Worm (Caenorhabditis elegans) whole organism, late embryonic: Measurements from ENCODE around the gene F42A9.8.

Experiments
- C08G9.2 ChIP-seq: sonication (generic microtip); optimal IDR thresholded peaks from 2 replicates; lab custom pipeline; 2016; ENCODE audit warnings: mild to moderate bottlenecking, missing genetic modification characterization, moderate library complexity, missing compliant biosample characterization
- C38D4.7 ChIP-seq: fragments of 200-800 bp; sonication (Bioruptor generic); optimal IDR thresholded peaks from 2 replicates; lab custom pipeline; 2018; ENCODE audit warnings: mild to moderate bottlenecking, missing genetic modification characterization, moderate library complexity, missing compliant biosample characterization
- F13H6.1 ChIP-seq: sonication (generic microtip); optimal IDR thresholded peaks from 2 replicates; lab custom pipeline; 2016; ENCODE audit warnings: missing genetic modification characterization, missing compliant biosample characterization
- K02D7.2 ChIP-seq: sonication (generic microtip); optimal IDR thresholded peaks from 2 replicates; lab custom pipeline; 2017; ENCODE audit warnings: mild to moderate bottlenecking, missing genetic modification characterization, missing compliant biosample characterization
- K09A11.1 ChIP-seq: sonication (generic microtip); optimal IDR thresholded peaks from 2 replicates; lab custom pipeline; 2017; ENCODE audit warnings: antibody characterized with exemption, mild to moderate bottlenecking, missing genetic modification characterization, missing compliant biosample characterization; ENCODE audit not compliant: insufficient read depth
- Y22D7AL.16 ChIP-seq: sonication (generic microtip); optimal IDR thresholded peaks from 2 replicates; lab custom pipeline; 2016; ENCODE audit warnings: missing genetic modification characterization, missing compliant biosample characterization
- ahr-1 ChIP-seq: sonication (generic microtip); optimal IDR thresholded peaks from 2 replicates; lab custom pipeline; 2016; ENCODE audit warnings: missing genetic modification characterization, missing compliant biosample characterization
- ceh-14 ChIP-seq: sonication (generic microtip); optimal IDR thresholded peaks from 2 replicates; lab custom pipeline; 2016; ENCODE audit warnings: missing genotype, missing genetic modification characterization, missing compliant biosample characterization
- ceh-18 ChIP-seq: sonication (generic microtip); optimal IDR thresholded peaks from 2 replicates; lab custom pipeline; 2016; ENCODE audit warnings: missing genetic modification characterization, missing compliant biosample characterization
- ceh-19 ChIP-seq: fragments of 200-800 bp; sonication (Bioruptor generic); optimal IDR thresholded peaks from 2 replicates; lab custom pipeline; 2018; ENCODE audit warnings: mild to moderate bottlenecking, missing genetic modification characterization, missing compliant biosample characterization
- ceh-22 ChIP-seq: sonication (generic microtip); optimal IDR thresholded peaks from 2 replicates; lab custom pipeline; 2017; ENCODE audit warnings: missing biosample characterization, missing genetic modification characterization
- ceh-31 ChIP-seq: sonication (generic microtip); optimal IDR thresholded peaks from 2 replicates; lab custom pipeline; 2016; ENCODE audit warnings: missing genetic modification characterization, missing compliant biosample characterization
- ceh-34 ChIP-seq: sonication (generic microtip); optimal IDR thresholded peaks from 2 replicates; lab custom pipeline; 2016; ENCODE audit warnings: mild to moderate bottlenecking, missing genetic modification characterization, missing compliant biosample characterization
- ceh-45 ChIP-seq: fragments of 200-800 bp; sonication (Bioruptor generic); IDR thresholded peaks from 2 replicates; pipeline ENCODE4 v1.3.6; 2022; ENCODE audit warnings: missing genetic modification reagents, missing genetic modification characterization, missing compliant biosample characterization
- ceh-48 ChIP-seq: sonication (generic microtip); optimal IDR thresholded peaks from 2 replicates; lab custom pipeline; 2016; ENCODE audit warnings: missing genetic modification characterization, inconsistent platforms, missing compliant biosample characterization
- dmd-4 ChIP-seq: sonication (generic microtip); optimal IDR thresholded peaks from 2 replicates; lab custom pipeline; 2016; ENCODE audit warnings: borderline replicate concordance, missing genetic modification characterization, missing compliant biosample characterization
- ets-4 ChIP-seq: sonication (generic microtip); optimal IDR thresholded peaks from 2 replicates; lab custom pipeline; 2016; ENCODE audit warnings: missing genetic modification characterization, missing compliant biosample characterization
- fkh-10 ChIP-seq: fragments of 150-350 bp; optimal IDR thresholded peaks from 2 replicates; lab custom pipeline; 2014; ENCODE audit warnings: missing biosample characterization, missing genetic modification reagents, missing genetic modification characterization
- hlh-13 ChIP-seq: fragments of 200-800 bp; sonication (Bioruptor generic); optimal IDR thresholded peaks from 2 replicates; lab custom pipeline; 2018; ENCODE audit warnings: mild to moderate bottlenecking, missing genetic modification characterization, missing compliant biosample characterization
- hlh-15 ChIP-seq: sonication (generic microtip); optimal IDR thresholded peaks from 2 replicates; lab custom pipeline; 2016; ENCODE audit warnings: missing genetic modification characterization, missing compliant biosample characterization
- hlh-30 ChIP-seq: sonication (generic microtip); optimal IDR thresholded peaks from 2 replicates; lab custom pipeline; 2017; ENCODE audit warnings: antibody characterized with exemption, missing genetic modification characterization, missing compliant biosample characterization; ENCODE audit not compliant: insufficient read depth
- hlh-6 ChIP-seq: sonication (generic microtip); optimal IDR thresholded peaks from 2 replicates; lab custom pipeline; 2016; ENCODE audit warnings: missing genotype, missing genetic modification characterization, missing compliant biosample characterization
- lin-11 ChIP-seq: fragments of 200-800 bp; sonication (Bioruptor generic); optimal IDR thresholded peaks from 2 replicates; lab custom pipeline; 2018; ENCODE audit warnings: mild to moderate bottlenecking, missing genetic modification characterization, missing compliant biosample characterization
- madf-2 ChIP-seq: sonication (generic microtip); optimal IDR thresholded peaks from 2 replicates; lab custom pipeline; 2017; ENCODE audit warnings: missing genetic modification characterization, missing compliant biosample characterization
- mec-3 ChIP-seq: sonication (generic microtip); optimal IDR thresholded peaks from 2 replicates; lab custom pipeline; 2016; ENCODE audit warnings: borderline replicate concordance, missing genetic modification characterization, missing compliant biosample characterization
- nhr-232 ChIP-seq: sonication (generic microtip); optimal IDR thresholded peaks from 2 replicates; lab custom pipeline; 2016; ENCODE audit warnings: missing genetic modification characterization, missing compliant biosample characterization
- odd-2 ChIP-seq: sonication (generic microtip); optimal IDR thresholded peaks from 2 replicates; lab custom pipeline; 2017; ENCODE audit warnings: antibody characterized with exemption, mild to moderate bottlenecking, missing genetic modification characterization, missing compliant biosample characterization
- pat-9 ChIP-seq: fragments of 200-800 bp; sonication (Bioruptor generic); optimal IDR thresholded peaks from 2 replicates; lab custom pipeline; 2018; ENCODE audit warnings: mild to moderate bottlenecking, missing genetic modification characterization, moderate library complexity, missing compliant biosample characterization
- pax-1 ChIP-seq: fragments of 150-350 bp; optimal IDR thresholded peaks from 2 replicates; lab custom pipeline; 2014; ENCODE audit warnings: missing biosample characterization, missing genetic modification characterization
- pha-2 ChIP-seq: sonication (generic microtip); optimal IDR thresholded peaks from 2 replicates; lab custom pipeline; 2017; ENCODE audit warnings: mild to moderate bottlenecking, missing genetic modification characterization, missing compliant biosample characterization
- pha-4 ChIP-seq: fragments of 150-350 bp; optimal IDR thresholded peaks from 2 replicates; lab custom pipeline; 2018; ENCODE audit warnings: missing biosample characterization, missing genetic modification reagents, missing genetic modification characterization
- pros-1 ChIP-seq: fragments of 150-350 bp; optimal IDR thresholded peaks from 2 replicates; lab custom pipeline; 2014; ENCODE audit warnings: missing biosample characterization, missing genetic modification reagents, missing genetic modification characterization
- ref-2 ChIP-seq: sonication (generic microtip); optimal IDR thresholded peaks from 2 replicates; lab custom pipeline; 2016; ENCODE audit warnings: missing genetic modification characterization, missing compliant biosample characterization
- rnt-1 ChIP-seq: sonication (generic microtip); optimal IDR thresholded peaks from 2 replicates; lab custom pipeline; 2016; ENCODE audit warnings: missing genetic modification characterization, missing compliant biosample characterization
- sdc-2 ChIP-seq: sonication (generic microtip); optimal IDR thresholded peaks from 2 replicates; lab custom pipeline; 2016; ENCODE audit warnings: missing genotype, missing genetic modification characterization, missing compliant biosample characterization
- sox-4 ChIP-seq: sonication (generic microtip); optimal IDR thresholded peaks from 2 replicates; lab custom pipeline; 2017; ENCODE audit warnings: mild to moderate bottlenecking, missing genetic modification characterization, inconsistent platforms, missing compliant biosample characterization
- syd-9 ChIP-seq: sonication (generic microtip); optimal IDR thresholded peaks from 2 replicates; lab custom pipeline; 2016; ENCODE audit warnings: mild to moderate bottlenecking, missing genetic modification characterization, moderate library complexity, missing compliant biosample characterization
- tbx-2 ChIP-seq: sonication (generic microtip); optimal IDR thresholded peaks from 2 replicates; lab custom pipeline; 2016; ENCODE audit warnings: missing genetic modification characterization, missing compliant biosample characterization
- tbx-7 ChIP-seq: sonication (generic microtip); optimal IDR thresholded peaks from 2 replicates; lab custom pipeline; 2016; ENCODE audit warnings: missing genotype, missing genetic modification characterization, missing compliant biosample characterization
- unc-3 ChIP-seq, 2 experiments: fragments of 200-800 bp in 1 of 2; sonication (Bioruptor generic) in 1 of 2; sonication (generic microtip) in 1 of 2; conservative IDR thresholded peaks in 1 of 2; optimal IDR thresholded peaks in 1 of 2; 2 replicates each; pipeline versions ENCODE4 v1.3.6 to Lab custom; 2016 to 2022; ENCODE audit warnings: missing compliant biosample characterization in 2 of 2, missing genetic modification characterization in 2 of 2, missing genetic modification reagents in 1 of 2
- unc-55 ChIP-seq: sonication (generic microtip); optimal IDR thresholded peaks from 2 replicates; lab custom pipeline; 2017; ENCODE audit warnings: missing biosample characterization, missing genetic modification reagents, missing genetic modification characterization
- zip-5 ChIP-seq: sonication (generic microtip); optimal IDR thresholded peaks from 2 replicates; lab custom pipeline; 2016; ENCODE audit warnings: missing genetic modification characterization, missing compliant biosample characterization
- ztf-16 ChIP-seq: sonication (generic microtip); optimal IDR thresholded peaks from 2 replicates; lab custom pipeline; 2017; ENCODE audit warnings: missing genetic modification characterization, missing compliant biosample characterization

Gene F42A9.8

DNA sequence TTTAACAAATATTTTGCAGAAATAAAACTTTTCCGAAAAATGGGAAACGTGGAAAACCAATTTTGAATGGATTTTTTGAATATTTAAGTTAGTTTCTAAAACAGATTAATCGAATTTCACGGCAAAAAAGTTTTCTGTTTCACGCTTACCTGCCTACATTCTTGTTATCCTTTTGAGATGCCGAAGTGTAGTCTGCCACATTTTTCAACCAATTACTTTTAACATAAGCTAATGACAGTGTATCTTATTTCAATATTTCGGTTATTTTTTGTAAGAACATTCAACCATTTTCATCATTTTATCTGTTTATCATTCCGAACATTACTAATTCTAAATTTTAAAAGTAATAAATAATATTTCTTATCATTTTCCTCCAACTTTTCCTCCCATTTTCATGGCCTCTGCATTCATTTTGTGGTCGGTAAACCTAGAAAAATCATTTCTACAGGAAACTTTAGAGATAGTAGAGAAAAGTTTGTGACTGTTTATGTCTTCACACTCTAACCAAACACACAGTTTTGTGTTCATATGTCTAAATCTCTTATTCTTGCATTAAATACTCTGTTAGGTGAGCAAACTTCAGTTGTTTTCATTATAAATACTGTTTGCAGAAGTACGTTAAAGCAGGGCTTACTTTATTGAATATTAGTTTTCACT is 6.6 kb downstream of the F42A9.8 start, which contains the start of the genes F42A9.17 and cyp-33E2:
Gene F42A9.17, minus strand, starts transcription at position 51 of the 657 bp plus-strand sequence.
Gene cyp-33E2, plus strand, starts transcription at position 449 of the 657 bp plus-strand sequence.
- no peak for TF ChIP-seq Y22D7AL.16 (tag; lab: Kevin White, UChicago)
- TF ChIP-seq ztf-16 (tag; lab: Kevin White, UChicago), result no peak
- TF ChIP-seq ceh-22 (tag; lab: Kevin White, UChicago), result no peak
- no peak for TF ChIP-seq fkh-10 (GFP tag; lab: Kevin White, UChicago)
- no peak for TF ChIP-seq odd-2 (tag; lab: Kevin White, UChicago)
- no peak for TF ChIP-seq hlh-15 (tag; lab: Kevin White, UChicago)
- TF ChIP-seq rnt-1, result no peak
- no peak for TF ChIP-seq ceh-31 (tag; lab: Kevin White, UChicago)
- TF ChIP-seq madf-2 (tag; lab: Kevin White, UChicago), result no peak
- no peak for TF ChIP-seq hlh-30 (tag; lab: Kevin White, UChicago)
- TF ChIP-seq tbx-7 (tag; lab: Kevin White, UChicago), result no peak
- TF ChIP-seq hlh-6 (tag; lab: Kevin White, UChicago), result no peak
- no peak for TF ChIP-seq K02D7.2 (tag; lab: Kevin White, UChicago)

DNA sequence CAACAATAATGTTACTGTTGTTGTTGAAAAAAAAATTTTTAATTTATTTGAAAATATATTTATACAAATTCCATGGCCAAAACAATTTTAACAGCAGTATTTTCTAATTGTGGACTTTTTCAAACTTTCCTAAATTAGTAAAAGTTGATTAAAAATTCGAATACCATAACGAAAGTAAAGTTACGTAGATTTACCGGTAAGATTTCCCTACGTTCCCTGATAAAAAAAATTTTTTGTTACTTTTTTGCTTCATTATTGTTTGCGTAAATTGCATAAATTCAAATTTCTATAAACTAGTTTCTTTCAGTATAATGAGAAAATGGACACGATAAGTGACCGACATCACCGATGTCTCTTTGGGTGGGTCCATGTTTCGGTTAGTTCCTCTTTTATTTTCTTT is 9.7 kb downstream of the F42A9.8 start, which contains the start of gene F42A9.6:
Gene F42A9.6, plus strand, starts transcription at position 301 of the 400 bp plus-strand sequence.
- no peak for TF ChIP-seq pros-1 (tag; lab: Kevin White, UChicago)
- no peak for TF ChIP-seq pat-9 (tag; lab: Kevin White, UChicago)
- no peak for TF ChIP-seq pha-4 (tag; lab: Kevin White, UChicago)
- TF ChIP-seq Y22D7AL.16 (tag; lab: Kevin White, UChicago), result no peak
- TF ChIP-seq ceh-14, result no peak
- no peak for TF ChIP-seq ahr-1 (tag; lab: Kevin White, UChicago)
- no peak for TF ChIP-seq pax-1
- TF ChIP-seq ceh-34 (tag; lab: Kevin White, UChicago), result no peak
- TF ChIP-seq ref-2, result no peak
- TF ChIP-seq C08G9.2, result no peak
- TF ChIP-seq unc-3 (GFP tag; conservative IDR thresholded peaks at IDR 0.05; lab: Robert Waterston, UW), result no peak
- no peak for TF ChIP-seq unc-3 (tag; optimal IDR thresholded peaks at IDR 0.05; lab: Kevin White, UChicago)
- no peak for TF ChIP-seq sox-4 (tag; lab: Kevin White, UChicago)
- no peak for TF ChIP-seq K02D7.2 (tag; lab: Kevin White, UChicago)
- TF ChIP-seq ceh-19 (GFP tag; lab: Kevin White, UChicago), result no peak
- TF ChIP-seq ceh-18 (tag; lab: Kevin White, UChicago), result no peak
- no peak for TF ChIP-seq F13H6.1 (tag; lab: Kevin White, UChicago)
- TF ChIP-seq tbx-2, result no peak
- no peak for TF ChIP-seq ceh-22 (tag; lab: Kevin White, UChicago)
- no peak for TF ChIP-seq dmd-4 (tag; lab: Kevin White, UChicago)

DNA sequence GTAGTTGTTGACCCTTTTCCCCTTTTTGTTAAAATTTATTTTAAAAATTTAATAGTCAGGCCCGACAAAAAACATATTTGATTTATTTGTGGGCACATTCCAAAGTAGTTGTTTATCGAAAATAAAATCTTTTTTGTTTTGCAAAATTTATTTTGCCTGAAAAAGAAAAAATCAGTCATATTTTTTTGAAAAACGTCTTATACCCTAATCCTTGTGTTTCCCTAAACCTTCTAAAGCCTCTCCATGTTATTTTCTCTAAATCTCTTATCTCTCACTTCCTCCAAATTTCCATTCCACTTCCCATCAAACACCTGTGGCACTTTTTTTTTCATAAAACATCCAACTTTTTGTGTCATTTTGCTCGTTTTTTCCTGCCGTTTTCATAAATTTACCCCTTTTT is 10.4 kb downstream of the F42A9.8 start:
- no peak for TF ChIP-seq rnt-1
- no peak for TF ChIP-seq sdc-2
- TF ChIP-seq syd-9, result no peak
- TF ChIP-seq ceh-14, result no peak
- no peak for TF ChIP-seq K09A11.1 (tag; lab: Kevin White, UChicago)
- TF ChIP-seq ceh-45 (GFP tag; lab: Robert Waterston, UW), result no peak
- no peak for TF ChIP-seq C38D4.7 (GFP tag; lab: Kevin White, UChicago)
- TF ChIP-seq hlh-13, result no peak
- TF ChIP-seq zip-5 (tag; lab: Kevin White, UChicago), result no peak
- TF ChIP-seq ets-4 (tag; lab: Kevin White, UChicago), result no peak
- TF ChIP-seq ceh-48 (tag; lab: Kevin White, UChicago), result no peak
- TF ChIP-seq pha-2 (tag; lab: Kevin White, UChicago), result no peak
- TF ChIP-seq lin-11 (tag; lab: Kevin White, UChicago), result no peak
- no peak for TF ChIP-seq Y22D7AL.16 (tag; lab: Kevin White, UChicago)
- TF ChIP-seq K02D7.2 (tag; lab: Kevin White, UChicago), result no peak
- TF ChIP-seq ceh-34 (tag; lab: Kevin White, UChicago), result no peak
- TF ChIP-seq unc-55, result no peak
- TF ChIP-seq nhr-232, result no peak
- no peak for TF ChIP-seq mec-3 (tag; lab: Kevin White, UChicago)
